Worm (Caenorhabditis elegans) whole organism, L1 larva: ENCODE results near the gene col-95.

Source experiments
- blmp-1 ChIP-seq: fragments of 150-350 bp; optimal IDR thresholded peaks from 2 replicates; lab custom pipeline; 2014; ENCODE audit warnings: missing biosample characterization, missing genetic modification characterization
- ces-1 ChIP-seq: fragments of 150-350 bp; optimal IDR thresholded peaks from 2 replicates; lab custom pipeline; 2014; ENCODE audit warnings: missing biosample characterization, missing genetic modification reagents, missing genetic modification characterization
- irx-1 ChIP-seq: sonication (generic microtip); optimal IDR thresholded peaks from 2 replicates; lab custom pipeline; 2016; ENCODE audit warnings: missing genetic modification characterization, missing compliant biosample characterization
- isw-1 ChIP-seq: fragments of 200-800 bp; sonication (Bioruptor generic); IDR thresholded peaks from 2 replicates; pipeline ENCODE4 v1.3.6; 2022; ENCODE audit warnings: missing genetic modification characterization, missing compliant biosample characterization
- lin-35 ChIP-seq, 2 experiments: fragments of 150-350 bp; optimal IDR thresholded peaks; 2 replicates each; lab custom pipeline; 2014; ENCODE audit warnings: missing biosample characterization in 2 of 2, missing genetic modification characterization in 2 of 2, missing genetic modification reagents in 2 of 2
- nhr-28 ChIP-seq: fragments of 150-350 bp; optimal IDR thresholded peaks from 2 replicates; lab custom pipeline; 2014; ENCODE audit warnings: missing biosample characterization, missing genetic modification characterization
- nhr-84 ChIP-seq: sonication (generic microtip); optimal IDR thresholded peaks from 2 replicates; lab custom pipeline; 2017; ENCODE audit warnings: missing biosample characterization, missing genetic modification characterization
- pqm-1 ChIP-seq: sonication (generic microtip); optimal IDR thresholded peaks from 3 replicates; lab custom pipeline; 2017; ENCODE audit warnings: missing biosample characterization, missing genetic modification characterization

ce11 chrIII:11738482-11738881, 34.7 kb downstream of the col-95 start:
- TF ChIP-seq irx-1 (tag; lab: Kevin White, UChicago) (no peak), isw-1 (GFP tag; lab: Robert Waterston, UW) (peak; percentile 20; the same call in 1 of the 2 replicates), nhr-28 (tag; lab: Kevin White, UChicago) (no peak), lin-35 (GFP tag; optimal IDR thresholded peaks at IDR 0.05; lab: Kevin White, UChicago) (peak; percentile 27 to 29), nhr-84 (no peak), ces-1 (GFP tag; lab: Kevin White, UChicago) (no peak), blmp-1 (tag; lab: Kevin White, UChicago) (peak; percentile 84), pqm-1 (tag; lab: Kevin White, UChicago) (no peak)
